Worm (Caenorhabditis elegans) whole organism, L1 larva: ENCODE measurements around the gene C26H9A.4.

Experiments
- C34B4.2 ChIP-seq: sonication (generic microtip); optimal IDR thresholded peaks from 2 replicates; lab custom pipeline; 2017; ENCODE audit warnings: mild to moderate bottlenecking, missing genetic modification characterization, missing compliant biosample characterization
- F16B12.6 ChIP-seq: fragments of 150-350 bp; optimal IDR thresholded peaks from 2 replicates; lab custom pipeline; 2014; ENCODE audit warnings: missing biosample characterization, missing genetic modification characterization
- Y116A8C.19 ChIP-seq: sonication (generic microtip); optimal IDR thresholded peaks from 2 replicates; lab custom pipeline; 2016; ENCODE audit warnings: missing compliant biosample characterization, missing genetic modification characterization, borderline replicate concordance
- aha-1 ChIP-seq: fragments of 150-350 bp; optimal IDR thresholded peaks from 2 replicates; lab custom pipeline; 2014; ENCODE audit warnings: missing biosample characterization, missing genetic modification characterization
- aly-2 ChIP-seq: fragments of 150-350 bp; optimal IDR thresholded peaks from 2 replicates; lab custom pipeline; 2014; ENCODE audit warnings: missing biosample characterization, missing genetic modification characterization
- blmp-1 ChIP-seq: fragments of 150-350 bp; optimal IDR thresholded peaks from 2 replicates; lab custom pipeline; 2014; ENCODE audit warnings: missing biosample characterization, missing genetic modification characterization
- ceh-63 ChIP-seq: fragments of 200-800 bp; sonication (Bioruptor generic); optimal IDR thresholded peaks from 2 replicates; lab custom pipeline; 2018; ENCODE audit warnings: mild to moderate bottlenecking, missing genetic modification characterization, missing compliant biosample characterization
- ceh-82 ChIP-seq, 3 experiments: fragments of 150-350 bp in 1 of 3; sonication (generic microtip) in 2 of 3; optimal IDR thresholded peaks; 2 replicates each; lab custom pipeline; 2014 to 2017; ENCODE audit warnings: missing biosample characterization in 3 of 3, missing genetic modification characterization in 3 of 3
- ceh-88 ChIP-seq: fragments of 200-800 bp; sonication (Bioruptor generic); IDR thresholded peaks from 2 replicates; pipeline ENCODE4 v1.3.6; 2022; ENCODE audit warnings: missing genetic modification characterization, missing compliant biosample characterization
- ces-1 ChIP-seq: fragments of 150-350 bp; optimal IDR thresholded peaks from 2 replicates; lab custom pipeline; 2014; ENCODE audit warnings: missing biosample characterization, missing genetic modification reagents, missing genetic modification characterization
- dsc-1 ChIP-seq: sonication (generic microtip); optimal IDR thresholded peaks from 2 replicates; lab custom pipeline; 2016; ENCODE audit warnings: mild to moderate bottlenecking, missing genetic modification characterization, missing compliant biosample characterization
- efl-1 ChIP-seq, 4 experiments: fragments of 150-350 bp; optimal IDR thresholded peaks in 3 of 4; peaks in 1 of 4; 1 replicate in 1 of 4; 2 replicates in 3 of 4; lab custom pipeline; 2014; ENCODE audit warnings: missing biosample characterization in 2 of 4, missing genetic modification characterization in 2 of 4, missing genetic modification reagents in 2 of 4
- egl-13 ChIP-seq: sonication (generic microtip); optimal IDR thresholded peaks from 2 replicates; lab custom pipeline; 2016; ENCODE audit warnings: missing genotype, missing genetic modification reagents, missing genetic modification characterization, missing compliant biosample characterization
- elt-3 ChIP-seq, 6 experiments: fragments of 150-350 bp in 1 of 6; sonication (generic microtip); optimal IDR thresholded peaks; 2 replicates each; lab custom pipeline; 2017 to 2018; ENCODE audit warnings: missing biosample characterization in 6 of 6, missing genetic modification characterization in 6 of 6, inconsistent platforms in 1 of 6
- fkh-10 ChIP-seq: sonication (generic microtip); optimal IDR thresholded peaks from 2 replicates; lab custom pipeline; 2017; ENCODE audit warnings: missing biosample characterization, missing genetic modification reagents, missing genetic modification characterization
- fkh-4 ChIP-seq: sonication (generic microtip); optimal IDR thresholded peaks from 2 replicates; lab custom pipeline; 2016; ENCODE audit warnings: missing compliant biosample characterization, missing genetic modification characterization, borderline replicate concordance
- fkh-8 ChIP-seq: sonication (generic microtip); optimal IDR thresholded peaks from 2 replicates; lab custom pipeline; 2016; ENCODE audit warnings: mild to moderate bottlenecking, missing genetic modification characterization, missing compliant biosample characterization
- fos-1 ChIP-seq: fragments of 150-350 bp; optimal IDR thresholded peaks from 2 replicates; lab custom pipeline; 2014; ENCODE audit warnings: missing biosample characterization, missing genetic modification characterization
- hlh-17 ChIP-seq: fragments of 200-800 bp; sonication (Bioruptor generic); optimal IDR thresholded peaks from 2 replicates; lab custom pipeline; 2018; ENCODE audit warnings: missing genetic modification characterization, mild to moderate bottlenecking, missing compliant biosample characterization, moderate library complexity, borderline replicate concordance
- hlh-4 ChIP-seq: sonication (generic microtip); optimal IDR thresholded peaks from 2 replicates; lab custom pipeline; 2016; ENCODE audit warnings: mild to moderate bottlenecking, missing genetic modification characterization, missing compliant biosample characterization
- irx-1 ChIP-seq: sonication (generic microtip); optimal IDR thresholded peaks from 2 replicates; lab custom pipeline; 2016; ENCODE audit warnings: missing genetic modification characterization, missing compliant biosample characterization
- isw-1 ChIP-seq: fragments of 200-800 bp; sonication (Bioruptor generic); IDR thresholded peaks from 2 replicates; pipeline ENCODE4 v1.3.6; 2022; ENCODE audit warnings: missing genetic modification characterization, missing compliant biosample characterization
- jun-1 ChIP-seq: fragments of 150-350 bp; optimal IDR thresholded peaks from 2 replicates; lab custom pipeline; 2014; ENCODE audit warnings: missing biosample characterization, missing genetic modification reagents, missing genetic modification characterization
- lin-13 ChIP-seq: fragments of 150-350 bp; optimal IDR thresholded peaks from 2 replicates; lab custom pipeline; 2014; ENCODE audit warnings: missing biosample characterization, missing genetic modification reagents, missing genetic modification characterization
- lin-39 ChIP-seq: fragments of 150-350 bp; optimal IDR thresholded peaks from 2 replicates; lab custom pipeline; 2014; ENCODE audit warnings: missing biosample characterization, missing genetic modification reagents, missing genetic modification characterization
- lsy-2 ChIP-seq, 2 experiments: fragments of 150-350 bp; optimal IDR thresholded peaks; 2 replicates each; lab custom pipeline; 2014; ENCODE audit warnings: missing biosample characterization in 2 of 2, missing genetic modification characterization in 2 of 2
- mdl-1 ChIP-seq, 2 experiments: fragments of 150-350 bp; optimal IDR thresholded peaks; 2 replicates each; lab custom pipeline; 2014 to 2017; ENCODE audit warnings: missing biosample characterization in 2 of 2, missing genetic modification characterization in 2 of 2, inconsistent platforms in 1 of 2
- mef-2 ChIP-seq: fragments of 150-350 bp; optimal IDR thresholded peaks from 2 replicates; lab custom pipeline; 2014; ENCODE audit warnings: missing biosample characterization, missing genetic modification characterization
- mep-1 ChIP-seq: fragments of 150-350 bp; optimal IDR thresholded peaks from 2 replicates; lab custom pipeline; 2014; ENCODE audit warnings: missing biosample characterization, missing genetic modification characterization
- nhr-19 ChIP-seq: fragments of 200-800 bp; sonication (Bioruptor generic); conservative IDR thresholded peaks from 2 replicates; pipeline ENCODE4 v1.3.6; 2022; ENCODE audit warnings: missing genetic modification characterization, missing compliant biosample characterization
- nhr-237 ChIP-seq: fragments of 150-350 bp; optimal IDR thresholded peaks from 2 replicates; lab custom pipeline; 2014; ENCODE audit warnings: missing biosample characterization, missing genetic modification characterization
- nhr-47 ChIP-seq: sonication (generic microtip); optimal IDR thresholded peaks from 2 replicates; lab custom pipeline; 2016; ENCODE audit warnings: mild to moderate bottlenecking, missing genetic modification characterization, moderate library complexity, missing compliant biosample characterization
- nhr-85 ChIP-seq: sonication (generic microtip); peaks from one replicate; lab custom pipeline; 2016; ENCODE audit warnings: missing genetic modification characterization, inconsistent platforms, missing compliant biosample characterization
- nhr-90 ChIP-seq: sonication (generic microtip); optimal IDR thresholded peaks from 2 replicates; lab custom pipeline; 2016; ENCODE audit warnings: mild to moderate bottlenecking, missing genetic modification characterization, missing compliant biosample characterization; ENCODE audit not compliant: poor library complexity
- rnt-1 ChIP-seq: sonication (generic microtip); optimal IDR thresholded peaks from 2 replicates; lab custom pipeline; 2016; ENCODE audit warnings: mild to moderate bottlenecking, missing genetic modification characterization, moderate library complexity, missing compliant biosample characterization
- skn-1 ChIP-seq: fragments of 150-350 bp; optimal IDR thresholded peaks from 2 replicates; lab custom pipeline; 2014; ENCODE audit warnings: missing biosample characterization, missing genetic modification characterization
- snu-23 ChIP-seq: sonication (generic microtip); optimal IDR thresholded peaks from 2 replicates; lab custom pipeline; 2016; ENCODE audit warnings: missing genetic modification characterization, missing compliant biosample characterization
- sptf-1 ChIP-seq: fragments of 150-350 bp; optimal IDR thresholded peaks from 2 replicates; lab custom pipeline; 2014; ENCODE audit warnings: missing biosample characterization, missing genetic modification characterization
- sup-37 ChIP-seq: fragments of 200-800 bp; sonication (Bioruptor generic); optimal IDR thresholded peaks from 2 replicates; lab custom pipeline; 2018; ENCODE audit warnings: mild to moderate bottlenecking, missing genetic modification characterization, missing compliant biosample characterization
- unc-130 ChIP-seq: fragments of 150-350 bp; optimal IDR thresholded peaks from 2 replicates; lab custom pipeline; 2017; ENCODE audit warnings: missing biosample characterization, missing genetic modification characterization, inconsistent platforms
- unc-30 ChIP-seq: sonication (generic microtip); optimal IDR thresholded peaks from 2 replicates; lab custom pipeline; 2017; ENCODE audit warnings: missing biosample characterization, missing genetic modification characterization
- unc-62 ChIP-seq: fragments of 150-350 bp; optimal IDR thresholded peaks from 2 replicates; lab custom pipeline; 2014; ENCODE audit warnings: missing biosample characterization, missing genetic modification reagents, missing genetic modification characterization
- unc-98 ChIP-seq: fragments of 200-800 bp; sonication (Bioruptor generic); IDR thresholded peaks from 2 replicates; pipeline ENCODE4 v1.3.6; 2022; ENCODE audit warnings: missing genetic modification characterization, missing compliant biosample characterization
- xbp-1 ChIP-seq: sonication (generic microtip); optimal IDR thresholded peaks from 2 replicates; lab custom pipeline; 2016; ENCODE audit warnings: missing genetic modification characterization, missing compliant biosample characterization
- zag-1 ChIP-seq: fragments of 150-350 bp; optimal IDR thresholded peaks from 2 replicates; lab custom pipeline; 2014; ENCODE audit warnings: missing biosample characterization, missing genetic modification characterization
- ztf-4 ChIP-seq: fragments of 150-350 bp; optimal IDR thresholded peaks from 2 replicates; lab custom pipeline; 2014; ENCODE audit warnings: missing biosample characterization, missing genetic modification characterization

The C26H9A.4 gene

DNA sequence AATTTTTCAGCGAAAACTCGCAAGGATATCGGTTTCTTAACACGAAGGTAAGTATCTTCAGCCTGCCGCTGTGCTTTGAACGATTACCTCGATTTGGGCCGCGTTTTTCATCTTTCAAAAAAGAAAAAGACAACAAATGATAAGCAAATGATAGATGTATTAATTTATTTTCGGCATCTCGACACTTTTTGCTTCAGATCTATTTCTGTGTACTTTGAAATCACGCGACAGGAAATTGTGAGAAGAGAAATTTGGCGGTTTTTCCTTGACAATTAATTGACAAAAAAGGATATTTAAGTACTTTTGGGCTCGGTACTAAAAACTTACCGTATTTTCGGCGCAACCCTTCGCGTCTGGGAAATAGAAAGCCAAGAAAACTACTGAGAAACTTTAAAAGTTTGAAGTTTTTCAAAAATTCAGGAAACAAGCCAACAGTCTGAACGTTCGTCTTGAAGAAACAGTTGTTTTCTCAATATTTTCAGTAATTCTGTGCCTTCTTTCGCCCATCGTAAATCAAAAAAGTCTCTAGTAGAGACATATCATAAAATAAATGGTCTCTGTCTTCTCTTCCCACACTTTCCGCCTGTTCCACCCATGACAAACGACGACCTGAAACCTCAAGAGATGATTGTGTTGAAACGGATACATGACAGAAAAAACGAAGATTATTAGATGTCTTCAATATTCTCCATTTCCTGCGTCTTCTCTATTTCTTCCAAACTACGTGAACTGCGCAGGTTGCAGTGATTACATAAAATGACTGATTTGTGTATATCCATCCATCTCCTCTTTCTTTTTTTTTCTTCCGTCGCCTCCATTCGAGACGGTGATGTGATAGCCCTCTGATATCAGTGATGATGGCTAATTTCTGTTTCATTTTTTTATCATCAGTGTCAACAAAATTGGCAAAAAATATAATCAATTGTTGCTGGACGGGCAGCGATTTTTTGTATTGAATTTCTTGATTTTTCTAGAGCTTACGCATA, 12.0 kb upstream of the C26H9A.4 start:
- TF ChIP-seq elt-3 (tag; optimal IDR thresholded peaks at IDR 0.05; lab: Kevin White, UChicago) (peak in 3 of 6 experiments; percentile 2 to 63 (median 8)), nhr-85 (tag; lab: Kevin White, UChicago) (peak; percentile 57), snu-23 (GFP tag; lab: Kevin White, UChicago) (no peak), blmp-1 (tag; lab: Kevin White, UChicago) (peak; percentile 58), ceh-82 (tag; optimal IDR thresholded peaks at IDR 0.05; lab: Kevin White, UChicago) (no peak), hlh-4 (tag; lab: Kevin White, UChicago) (no peak)

DNA sequence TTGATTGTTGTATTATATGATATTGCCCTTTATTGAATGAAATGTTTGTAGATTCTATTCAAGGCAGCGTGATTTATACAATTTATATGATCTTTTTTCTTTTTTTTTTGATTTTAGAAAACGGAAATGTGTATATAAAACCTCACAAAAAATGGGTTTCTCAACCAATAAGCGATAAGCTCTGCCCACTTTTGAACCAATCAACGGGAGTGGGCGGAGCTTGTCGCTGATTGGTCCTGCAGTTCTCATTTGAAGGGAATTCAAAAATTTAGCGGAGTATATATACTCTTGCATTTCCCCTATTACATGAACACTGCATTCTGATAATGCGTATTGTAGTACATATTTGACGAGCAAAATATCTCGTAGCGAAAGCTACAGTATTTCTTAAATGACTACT, 2.6 kb upstream of the C26H9A.4 start:
- no peak for TF ChIP-seq ceh-63 (GFP tag; lab: Kevin White, UChicago)
- TF ChIP-seq jun-1 (tag; lab: Kevin White, UChicago), result no peak
- no peak for TF ChIP-seq efl-1 (optimal IDR thresholded peaks at IDR 0.05; lab: Kevin White, UChicago)
- TF ChIP-seq efl-1 (GFP tag; optimal IDR thresholded peaks at IDR 0.05 in 1 of 2; lab: Kevin White, UChicago), result peak in 1 of 2 experiments; percentile 77
- TF ChIP-seq, all 84 proteins: peak for 1

DNA sequence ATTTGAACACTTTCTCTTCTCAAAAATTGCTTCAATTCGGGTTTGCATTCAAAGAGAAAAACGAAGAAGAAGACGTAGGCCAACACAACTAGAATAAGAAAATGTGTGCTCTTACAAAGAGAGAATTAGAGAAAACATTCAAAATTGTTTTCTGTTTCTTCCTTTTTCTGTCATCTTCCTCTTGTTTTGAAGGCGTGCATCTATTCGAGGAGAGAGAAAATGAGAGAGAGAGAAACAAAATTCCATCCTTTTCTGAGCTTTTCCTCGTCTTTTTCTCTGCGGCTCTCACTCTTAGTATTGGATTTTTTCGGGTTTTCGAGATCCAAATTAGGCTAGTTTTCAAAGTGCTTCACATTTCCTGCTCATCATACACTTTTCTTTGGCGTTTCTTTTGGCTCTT, 1.6 kb upstream of the C26H9A.4 start:
- TF ChIP-seq nhr-19 (GFP tag; lab: Robert Waterston, UW) (no peak), unc-130 (tag; lab: Kevin White, UChicago) (no peak), unc-30 (tag; lab: Kevin White, UChicago) (no peak), sup-37 (no peak), nhr-90 (no peak), skn-1 (tag; lab: Kevin White, UChicago) (no peak), nhr-47 (tag; lab: Kevin White, UChicago) (peak; percentile 65), isw-1 (peak; percentile 37), ceh-88 (no peak), xbp-1 (tag; lab: Kevin White, UChicago) (peak; percentile 31), egl-13 (tag; lab: Kevin White, UChicago) (peak; percentile 42), blmp-1 (tag; lab: Kevin White, UChicago) (no peak), C34B4.2 (no peak), zag-1 (tag; lab: Kevin White, UChicago) (peak; percentile 74), unc-98 (no peak), fos-1 (tag; lab: Kevin White, UChicago) (peak; percentile 31), mep-1 (peak; percentile 52), ces-1 (GFP tag; lab: Kevin White, UChicago) (no peak), sptf-1 (tag; lab: Kevin White, UChicago) (no peak), rnt-1 (tag; lab: Kevin White, UChicago) (no peak), lin-13 (peak; percentile 24), lsy-2 (tag; optimal IDR thresholded peaks at IDR 0.05; lab: Kevin White, UChicago) (peak; percentile 51 to 74), efl-1 (optimal IDR thresholded peaks at IDR 0.05; lab: Kevin White, UChicago) (peak; percentile 60 to 64), efl-1 (GFP tag; optimal IDR thresholded peaks at IDR 0.05 in 1 of 2; lab: Kevin White, UChicago) (peak in 1 of 2 experiments; percentile 32), fkh-8 (tag; lab: Kevin White, UChicago) (peak; percentile 71), aly-2 (tag; lab: Kevin White, UChicago) (peak; percentile 46), lin-39 (tag; lab: Kevin White, UChicago) (no peak), aha-1 (tag; lab: Kevin White, UChicago) (no peak), ceh-82 (tag; optimal IDR thresholded peaks at IDR 0.05; lab: Kevin White, UChicago) (peak; percentile 0 to 56 (median 1)), ceh-63 (GFP tag; lab: Kevin White, UChicago) (no peak), nhr-237 (tag; lab: Kevin White, UChicago) (no peak), F16B12.6 (tag; lab: Kevin White, UChicago) (no peak), dsc-1 (tag; lab: Kevin White, UChicago) (no peak), fkh-10 (peak; percentile 80), irx-1 (peak; percentile 0), Y116A8C.19 (tag; lab: Kevin White, UChicago) (no peak), ztf-4 (no peak), mdl-1 (tag; optimal IDR thresholded peaks at IDR 0.05; lab: Kevin White, UChicago) (no peak), fkh-4 (tag; lab: Kevin White, UChicago) (no peak), mef-2 (tag; lab: Kevin White, UChicago) (peak; percentile 46), unc-62 (GFP tag; lab: Kevin White, UChicago) (no peak), hlh-17 (GFP tag; lab: Kevin White, UChicago) (no peak)
